Worm (Caenorhabditis elegans) whole organism, early embryonic: ENCODE results near the gene C43G2.3.
A peak's percentile ranks its signal among the peaks of the same experiment; 100 is the strongest.

ENCODE experiments used
- B0310.2 ChIP-seq: sonication (generic microtip); optimal IDR thresholded peaks from 2 replicates; lab custom pipeline; 2016; ENCODE audit warnings: mild to moderate bottlenecking, missing genetic modification characterization, missing compliant biosample characterization
- F13C5.2 ChIP-seq: sonication (generic microtip); optimal IDR thresholded peaks from 2 replicates; lab custom pipeline; 2017; ENCODE audit warnings: mild to moderate bottlenecking, missing genetic modification characterization, inconsistent platforms, missing compliant biosample characterization
- aly-1 ChIP-seq: sonication (generic microtip); optimal IDR thresholded peaks from 2 replicates; lab custom pipeline; 2016; ENCODE audit warnings: missing genetic modification characterization, missing compliant biosample characterization
- ama-1 ChIP-seq: fragments of 150-350 bp; optimal IDR thresholded peaks from 2 replicates; lab custom pipeline; 2014
- ceh-13 ChIP-seq: fragments of 200-800 bp; sonication (Bioruptor generic); optimal IDR thresholded peaks from 2 replicates; lab custom pipeline; 2018; ENCODE audit warnings: mild to moderate bottlenecking, missing genetic modification characterization, missing compliant biosample characterization
- ceh-36 ChIP-seq: sonication (generic microtip); optimal IDR thresholded peaks from 2 replicates; lab custom pipeline; 2016; ENCODE audit warnings: missing genetic modification characterization, inconsistent platforms, missing compliant biosample characterization
- ets-7 ChIP-seq: sonication (generic microtip); optimal IDR thresholded peaks from 2 replicates; lab custom pipeline; 2016; ENCODE audit warnings: missing genotype, missing genetic modification characterization, missing compliant biosample characterization
- flt-1 ChIP-seq: fragments of 200-800 bp; sonication (Bioruptor generic); IDR thresholded peaks from 2 replicates; pipeline ENCODE4 v1.3.6; 2022; ENCODE audit warnings: missing genetic modification characterization, missing compliant biosample characterization
- hmbx-1 ChIP-seq: sonication (generic microtip); optimal IDR thresholded peaks from 2 replicates; lab custom pipeline; 2016; ENCODE audit warnings: mild to moderate bottlenecking, missing genetic modification characterization, missing compliant biosample characterization
- hmg-4 ChIP-seq: fragments of 200-800 bp; sonication (Bioruptor generic); optimal IDR thresholded peaks from 2 replicates; lab custom pipeline; 2018; ENCODE audit warnings: mild to moderate bottlenecking, missing genetic modification characterization, missing compliant biosample characterization
- hnd-1 ChIP-seq: sonication (generic microtip); optimal IDR thresholded peaks from 2 replicates; lab custom pipeline; 2016; ENCODE audit warnings: missing genetic modification characterization, missing compliant biosample characterization
- pes-1 ChIP-seq: fragments of 200-800 bp; sonication (Bioruptor generic); IDR thresholded peaks from 2 replicates; pipeline ENCODE4 v1.3.6; 2022; ENCODE audit warnings: missing genetic modification reagents, missing genetic modification characterization, missing compliant biosample characterization
- scrt-1 ChIP-seq: fragments of 200-800 bp; sonication (Bioruptor generic); IDR thresholded peaks from 2 replicates; pipeline ENCODE4 v1.3.6; 2022; ENCODE audit warnings: missing genetic modification characterization, missing compliant biosample characterization
- sea-1 ChIP-seq: fragments of 200-800 bp; sonication (Bioruptor generic); conservative IDR thresholded peaks from 2 replicates; pipeline ENCODE4 v1.3.6; 2022; ENCODE audit warnings: missing genetic modification characterization, missing compliant biosample characterization
- tbx-11 ChIP-seq: fragments of 200-800 bp; sonication (Bioruptor generic); IDR thresholded peaks from 2 replicates; pipeline ENCODE4 v1.3.6; 2022; ENCODE audit warnings: missing genetic modification characterization, missing compliant biosample characterization
- tbx-37 ChIP-seq: fragments of 200-800 bp; sonication (Bioruptor generic); conservative IDR thresholded peaks from 2 replicates; pipeline ENCODE4 v1.3.6; 2022; ENCODE audit warnings: missing genetic modification reagents, missing genetic modification characterization, missing compliant biosample characterization
- tra-4 ChIP-seq: sonication (generic microtip); optimal IDR thresholded peaks from 2 replicates; lab custom pipeline; 2017; ENCODE audit warnings: missing genetic modification characterization, missing compliant biosample characterization

C43G2.3 gene

DNA sequence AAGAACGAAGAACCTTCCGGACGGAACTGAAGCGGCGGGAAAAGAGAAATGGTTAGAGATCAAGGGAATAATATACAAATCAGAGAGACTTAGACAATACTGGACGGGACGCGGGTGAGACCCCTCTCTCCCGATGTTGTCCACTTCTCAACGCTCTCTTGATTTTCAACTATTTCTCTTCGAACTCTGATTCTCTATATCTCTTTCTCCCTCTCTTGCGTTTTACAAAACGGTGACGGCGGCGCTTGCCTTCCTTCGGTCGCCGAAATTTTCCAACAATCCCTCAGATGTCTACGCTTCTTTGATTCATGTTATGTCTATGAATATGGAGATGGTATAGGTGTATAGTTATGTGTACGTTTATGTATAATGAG is 1.3 kb upstream of the C43G2.3 start:
- TF ChIP-seq tbx-11 (GFP tag; lab: Robert Waterston, UW) (no peak), aly-1 (no peak), ama-1 (lab: Kevin White, UChicago) (no peak), pes-1 (GFP tag; lab: Robert Waterston, UW) (no peak), ceh-13 (GFP tag; lab: Kevin White, UChicago) (no peak), scrt-1 (GFP tag; lab: Robert Waterston, UW) (no peak), hnd-1 (tag; lab: Kevin White, UChicago) (no peak), F13C5.2 (tag; lab: Kevin White, UChicago) (no peak), sea-1 (GFP tag; lab: Robert Waterston, UW) (no peak), flt-1 (no peak), tra-4 (no peak), B0310.2 (tag; lab: Kevin White, UChicago) (no peak), ets-7 (no peak), ceh-36 (no peak), tbx-37 (no peak), hmbx-1 (tag; lab: Kevin White, UChicago) (no peak), hmg-4 (GFP tag; lab: Kevin White, UChicago) (no peak)

DNA sequence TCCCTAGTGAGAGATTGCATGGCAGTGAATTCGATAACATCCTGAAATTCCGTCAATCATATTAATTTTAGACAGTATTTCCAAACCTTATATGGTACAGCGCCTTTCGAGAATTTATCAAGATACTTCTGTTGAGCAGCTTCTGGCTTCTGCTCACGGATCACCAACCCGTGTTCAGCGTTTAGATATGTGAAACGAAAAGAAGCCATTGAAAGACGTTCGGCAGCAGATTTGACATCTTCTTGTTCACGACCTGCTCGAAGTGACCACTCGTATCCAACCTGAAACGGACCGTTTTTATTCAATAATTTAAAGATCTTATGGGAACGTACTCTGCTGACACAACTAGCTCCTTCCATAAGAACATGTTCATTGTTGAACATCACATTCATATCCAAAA is 3.6 kb downstream of the C43G2.3 start:
- no peak for TF ChIP-seq scrt-1 (GFP tag; lab: Robert Waterston, UW)
- no peak for TF ChIP-seq tbx-11 (GFP tag; lab: Robert Waterston, UW)
- no peak for TF ChIP-seq sea-1 (GFP tag; lab: Robert Waterston, UW)
- TF ChIP-seq hmg-4 (GFP tag; lab: Kevin White, UChicago), result no peak
- no peak for TF ChIP-seq hmbx-1 (tag; lab: Kevin White, UChicago)
- no peak for TF ChIP-seq hnd-1 (tag; lab: Kevin White, UChicago)
- TF ChIP-seq pes-1 (GFP tag; lab: Robert Waterston, UW), result no peak

DNA sequence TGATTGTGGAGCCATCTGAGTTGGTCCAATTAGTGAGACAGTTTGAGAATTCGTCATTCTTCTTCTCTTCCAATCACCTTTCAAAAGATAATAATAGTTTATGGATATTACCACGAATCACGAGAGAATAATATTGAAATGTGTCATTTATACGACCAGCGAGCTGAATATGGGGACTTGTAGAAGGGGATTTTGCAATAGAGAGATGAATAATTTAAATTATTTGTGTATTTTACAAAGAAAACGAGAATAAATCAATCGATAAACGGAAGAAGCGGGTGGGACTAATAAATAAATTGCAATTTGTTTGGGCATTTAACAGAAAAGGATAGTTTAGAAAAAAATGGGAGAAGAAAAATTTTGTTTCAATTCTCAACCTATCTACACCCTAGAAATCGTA is 4.6 kb downstream of the C43G2.3 start, which contains the start of gene odr-8:
TSS of gene odr-8 (minus strand) at position 101 of the 400 bp plus-strand sequence.
- no peak for TF ChIP-seq hnd-1 (tag; lab: Kevin White, UChicago)
- no peak for TF ChIP-seq aly-1
- no peak for TF ChIP-seq hmg-4 (GFP tag; lab: Kevin White, UChicago)
- no peak for TF ChIP-seq ets-7
- no peak for TF ChIP-seq B0310.2 (tag; lab: Kevin White, UChicago)
- no peak for TF ChIP-seq tbx-11 (GFP tag; lab: Robert Waterston, UW)
- no peak for TF ChIP-seq tbx-37

DNA sequence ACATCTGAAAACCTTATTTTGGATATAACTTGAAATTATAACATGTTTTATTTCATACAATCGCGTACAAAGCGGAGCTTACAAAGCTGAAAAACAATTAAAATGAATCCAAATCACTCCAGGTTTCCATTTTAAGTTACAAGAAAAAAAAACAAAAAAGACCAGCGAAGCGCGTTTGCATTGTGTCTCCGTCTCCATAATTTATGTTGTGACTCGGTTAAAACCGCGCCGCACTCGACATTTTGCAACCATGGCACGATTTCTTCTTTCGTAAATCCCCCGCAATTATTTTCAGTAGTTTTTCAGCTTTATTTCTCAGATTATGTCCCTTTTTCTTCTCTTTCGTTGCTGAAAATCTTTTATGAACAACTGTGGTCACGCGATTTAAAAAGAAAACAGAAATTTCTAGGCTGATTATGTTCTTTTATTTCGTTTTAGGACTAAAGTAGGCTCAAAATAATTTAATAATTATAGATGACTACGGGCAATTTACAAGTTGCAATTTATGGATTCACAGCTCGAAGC is 7.4 kb downstream of the C43G2.3 start, which contains the start of the genes F38A5.2 and dnj-11:
TSS of gene F38A5.2 (minus strand) at position 4 of the 525 bp plus-strand sequence.
TSS of gene dnj-11 (plus strand) at position 475 of the 525 bp plus-strand sequence.
- TF ChIP-seq B0310.2 (tag; lab: Kevin White, UChicago), result no peak
- no peak for TF ChIP-seq pes-1 (GFP tag; lab: Robert Waterston, UW)
- no peak for TF ChIP-seq hmg-4 (GFP tag; lab: Kevin White, UChicago)
- TF ChIP-seq flt-1, result no peak
- TF ChIP-seq F13C5.2 (tag; lab: Kevin White, UChicago), result peak; percentile 59
- no peak for TF ChIP-seq ceh-36
- TF ChIP-seq tbx-37, result no peak
- no peak for TF ChIP-seq tra-4
- TF ChIP-seq ets-7, result no peak

DNA sequence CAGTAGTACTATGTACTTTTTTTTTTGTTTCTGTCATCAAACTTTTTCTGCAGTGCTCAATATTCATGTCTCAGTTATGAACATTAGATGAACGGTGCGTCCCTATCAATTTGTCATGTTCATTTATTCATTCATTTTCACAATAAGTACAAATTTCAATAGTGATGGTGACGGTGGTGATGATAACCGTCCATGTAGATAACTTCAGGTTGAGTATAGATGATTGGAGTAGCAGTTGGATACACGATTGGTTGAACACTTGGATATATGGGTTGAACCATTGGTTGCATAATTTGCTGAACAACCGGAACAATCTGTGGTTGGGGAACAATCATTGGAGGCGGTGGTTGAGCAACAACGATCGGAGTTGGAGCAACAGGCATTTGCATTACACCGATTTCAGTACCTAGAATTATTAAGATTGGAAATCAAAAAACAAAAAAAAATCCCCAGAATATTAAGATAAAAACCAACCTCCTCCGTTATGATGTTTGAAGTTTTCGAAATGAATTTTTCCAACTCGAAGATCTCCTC is 10.1 kb downstream of the C43G2.3 start:
- TF ChIP-seq scrt-1 (GFP tag; lab: Robert Waterston, UW), result no peak
- TF ChIP-seq ets-7, result no peak
- no peak for TF ChIP-seq pes-1 (GFP tag; lab: Robert Waterston, UW)
- TF ChIP-seq tbx-37, result no peak
- TF ChIP-seq hmg-4 (GFP tag; lab: Kevin White, UChicago), result no peak
- no peak for TF ChIP-seq flt-1
- TF ChIP-seq sea-1 (GFP tag; lab: Robert Waterston, UW), result no peak
- TF ChIP-seq ama-1 (lab: Kevin White, UChicago), result no peak
- no peak for TF ChIP-seq F13C5.2 (tag; lab: Kevin White, UChicago)
- no peak for TF ChIP-seq ceh-13 (GFP tag; lab: Kevin White, UChicago)
- no peak for TF ChIP-seq tra-4
- TF ChIP-seq B0310.2 (tag; lab: Kevin White, UChicago), result no peak
- TF ChIP-seq ceh-36, result no peak
- TF ChIP-seq aly-1, result no peak
- no peak for TF ChIP-seq tbx-11 (GFP tag; lab: Robert Waterston, UW)
- TF ChIP-seq hmbx-1 (tag; lab: Kevin White, UChicago), result no peak
- no peak for TF ChIP-seq hnd-1 (tag; lab: Kevin White, UChicago)

DNA sequence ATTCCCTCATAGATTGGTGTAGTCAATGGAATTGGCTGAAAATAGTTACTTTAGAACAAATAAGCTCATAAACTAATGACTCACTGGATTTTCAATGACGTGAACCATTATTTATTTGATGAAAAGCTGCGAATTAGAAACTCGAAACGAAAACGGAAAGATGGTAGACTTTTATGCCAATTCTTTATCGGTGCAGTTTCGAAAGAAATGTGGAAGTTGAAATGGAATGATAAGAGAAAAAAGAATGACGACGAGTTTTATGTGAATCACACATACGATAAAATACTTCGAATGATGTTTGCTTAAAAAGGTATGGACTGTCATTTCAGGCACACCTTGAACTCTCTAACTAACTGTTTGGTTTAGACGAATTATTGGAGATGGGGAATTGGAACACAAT is 12.0 kb downstream of the C43G2.3 start, which contains the start of the genes lec-11 and irld-7:
TSS of gene lec-11 (minus strand) at position 126 of the 400 bp plus-strand sequence.
TSS of gene irld-7 (plus strand) at position 332 of the 400 bp plus-strand sequence.
- TF ChIP-seq ets-7, result no peak
- no peak for TF ChIP-seq hmg-4 (GFP tag; lab: Kevin White, UChicago)
- no peak for TF ChIP-seq ama-1 (lab: Kevin White, UChicago)
- TF ChIP-seq sea-1 (GFP tag; lab: Robert Waterston, UW), result no peak
- no peak for TF ChIP-seq aly-1
- no peak for TF ChIP-seq flt-1
- no peak for TF ChIP-seq B0310.2 (tag; lab: Kevin White, UChicago)
- TF ChIP-seq tbx-11 (GFP tag; lab: Robert Waterston, UW), result no peak
- TF ChIP-seq ceh-36, result no peak
- TF ChIP-seq tra-4, result no peak
- TF ChIP-seq ceh-13 (GFP tag; lab: Kevin White, UChicago), result no peak
- TF ChIP-seq hnd-1 (tag; lab: Kevin White, UChicago), result no peak
- no peak for TF ChIP-seq pes-1 (GFP tag; lab: Robert Waterston, UW)
- TF ChIP-seq tbx-37, result no peak
- TF ChIP-seq F13C5.2 (tag; lab: Kevin White, UChicago), result no peak
- no peak for TF ChIP-seq scrt-1 (GFP tag; lab: Robert Waterston, UW)
- TF ChIP-seq hmbx-1 (tag; lab: Kevin White, UChicago), result no peak
